Worm (Caenorhabditis elegans): ENCODE data around the gene rnf-121.

ce11 chrIII:4160937-4161336 is 9.8 kb downstream of the rnf-121 start, which contains the start of gene C01G12.16:
- TF ChIP-seq med-1 (GFP tag; optimal IDR thresholded peaks at IDR 0.05; ENCODE audit: insufficient read depth) (no peak), ztf-29 (GFP tag; IDR thresholded peaks at IDR 0.05) (no peak), ref-1 (GFP tag; conservative IDR thresholded peaks at IDR 0.05) (no peak), tab-1 (GFP tag; IDR thresholded peaks at IDR 0.05) (no peak), ztf-23 (GFP tag; IDR thresholded peaks at IDR 0.05) (no peak), klf-2 (GFP tag; conservative IDR thresholded peaks at IDR 0.05) (no peak), flt-1 (GFP tag; IDR thresholded peaks at IDR 0.05) (no peak)

Data from whole organism, midembryonic.